Worm (Caenorhabditis elegans) whole organism, L1 larva: ENCODE measurements around the gene C31G12.4.

ENCODE experiments used
- ces-1 ChIP-seq: fragments of 150-350 bp; optimal IDR thresholded peaks from 2 replicates; lab custom pipeline; 2014; ENCODE audit warnings: missing biosample characterization, missing genetic modification reagents, missing genetic modification characterization
- egl-27 ChIP-seq, 2 experiments: fragments of 150-350 bp in 1 of 2; sonication (generic microtip); optimal IDR thresholded peaks; 3 replicates each; lab custom pipeline; 2017 to 2018; ENCODE audit warnings: missing biosample characterization in 2 of 2, missing genetic modification characterization in 2 of 2, missing genetic modification reagents in 2 of 2
- elt-2 ChIP-seq: sonication (generic microtip); optimal IDR thresholded peaks from 2 replicates; lab custom pipeline; 2016; ENCODE audit warnings: missing genetic modification characterization, mild to moderate bottlenecking, inconsistent platforms, missing compliant biosample characterization, missing genetic modification reagents
- grh-1 ChIP-seq: fragments of 200-800 bp; sonication (Bioruptor generic); IDR thresholded peaks from 2 replicates; pipeline ENCODE4 v1.3.6; 2022; ENCODE audit warnings: missing genetic modification reagents, missing genetic modification characterization, missing compliant biosample characterization
- lin-13 ChIP-seq: fragments of 150-350 bp; optimal IDR thresholded peaks from 2 replicates; lab custom pipeline; 2014; ENCODE audit warnings: missing biosample characterization, missing genetic modification reagents, missing genetic modification characterization
- mdl-1 ChIP-seq, 2 experiments: fragments of 150-350 bp; optimal IDR thresholded peaks; 2 replicates each; lab custom pipeline; 2014 to 2017; ENCODE audit warnings: missing biosample characterization in 2 of 2, missing genetic modification characterization in 2 of 2, inconsistent platforms in 1 of 2
- pqm-1 ChIP-seq: sonication (generic microtip); optimal IDR thresholded peaks from 3 replicates; lab custom pipeline; 2017; ENCODE audit warnings: missing biosample characterization, missing genetic modification characterization
- skn-1 ChIP-seq: fragments of 150-350 bp; optimal IDR thresholded peaks from 2 replicates; lab custom pipeline; 2014; ENCODE audit warnings: missing biosample characterization, missing genetic modification characterization
- tbx-2 ChIP-seq: sonication (generic microtip); optimal IDR thresholded peaks from 2 replicates; lab custom pipeline; 2016; ENCODE audit warnings: missing genetic modification characterization, missing compliant biosample characterization

DNA sequence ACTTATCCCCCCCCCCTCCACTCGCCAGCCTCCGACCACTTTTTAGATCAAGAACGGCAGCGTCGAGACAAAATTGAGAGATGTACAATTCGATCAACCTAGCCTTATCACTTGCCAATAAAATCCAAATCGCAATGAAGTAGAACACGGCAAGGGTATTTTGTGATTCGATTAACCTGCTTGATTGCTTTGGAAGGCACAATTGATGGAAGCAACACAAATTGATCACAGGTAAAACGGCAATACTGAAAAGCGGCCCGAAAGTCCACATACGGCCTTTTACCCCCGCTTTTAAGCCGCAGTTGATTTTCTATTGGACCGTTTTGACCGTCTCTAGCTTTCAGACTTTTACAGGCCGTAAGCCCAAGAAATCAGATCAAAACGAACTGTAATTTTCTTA, 9.8 kb upstream of the C31G12.4 start, which contains the start of gene clec-245:
- no peak for TF ChIP-seq ces-1 (GFP tag; lab: Kevin White, UChicago)
- no peak for TF ChIP-seq elt-2 (tag; lab: Kevin White, UChicago)
- no peak for TF ChIP-seq mdl-1 (tag; optimal IDR thresholded peaks at IDR 0.05; lab: Kevin White, UChicago)
- TF ChIP-seq tbx-2 = no peak
- no peak for TF ChIP-seq egl-27 (tag; optimal IDR thresholded peaks at IDR 0.05; lab: Kevin White, UChicago)
- TF ChIP-seq pqm-1 (tag; lab: Kevin White, UChicago) = no peak
- TF ChIP-seq lin-13 = no peak
- TF ChIP-seq skn-1 (tag; lab: Kevin White, UChicago) = no peak
- no peak for TF ChIP-seq grh-1 (GFP tag; lab: Robert Waterston, UW)
